Fruit fly (Drosophila melanogaster): ENCODE results near the gene Mettl3.
A peak's percentile ranks its signal among the peaks of the same experiment; 100 is the strongest.

Mettl3 gene

DNA sequence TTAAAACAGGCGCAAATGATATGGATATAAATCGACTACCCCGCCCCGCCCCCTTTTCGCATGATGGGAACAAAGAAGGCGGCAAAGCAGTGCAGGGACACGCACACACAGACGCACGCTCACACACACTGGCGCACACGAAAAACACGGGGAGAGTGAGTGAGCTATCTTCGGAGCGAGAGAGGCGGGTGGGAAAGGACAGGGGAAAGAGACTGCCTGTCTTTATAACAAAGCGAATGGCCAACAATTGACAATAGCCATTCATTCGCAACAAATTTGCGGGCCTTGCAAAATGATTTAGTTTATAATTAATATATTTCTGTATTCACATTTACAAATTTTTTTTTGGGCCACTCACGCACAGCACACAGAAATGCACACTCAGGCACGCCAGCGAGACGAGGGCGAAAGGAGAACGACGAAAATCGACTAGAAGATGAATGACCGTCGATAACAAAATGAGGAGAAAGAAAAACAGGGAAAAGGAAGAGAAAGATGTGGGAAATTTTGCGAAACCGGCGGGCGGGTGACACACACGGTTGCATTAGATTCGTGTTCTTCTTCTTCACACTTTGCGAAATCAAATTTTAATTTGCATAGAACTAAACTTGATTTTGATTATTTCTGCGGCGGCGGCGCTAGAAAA, 14.7 kb downstream of the Mettl3 start (continued):
- peak; percentile 27 for TF ChIP-seq CG3065 (GFP tag; optimal IDR thresholded peaks at IDR 0.05)
- 0 out of 2 replicates have a peak, but pooled peaks have one; percentile 15 for TF ChIP-seq Drgx (GFP tag; IDR thresholded peaks at IDR 0.05)
- TF ChIP-seq psq (GFP tag; optimal IDR thresholded peaks at IDR 0.05), result peak; percentile 90
- no peak for TF ChIP-seq CG33213 (GFP tag; optimal IDR thresholded peaks at IDR 0.05)
- TF ChIP-seq CG7357 (GFP tag; IDR thresholded peaks at IDR 0.05), result no peak
- 0 out of 3 replicates have a peak, but pooled peaks have one; percentile 18 for TF ChIP-seq z (GFP tag; IDR thresholded peaks at IDR 0.05)
- peak; percentile 71 for TF ChIP-seq sens (GFP tag)
- TF ChIP-seq CG10543 (GFP tag; optimal IDR thresholded peaks at IDR 0.05), result peak; percentile 24
- TF ChIP-seq CG9609 (GFP tag; optimal IDR thresholded peaks at IDR 0.05), result no peak
- peak; percentile 20 for TF ChIP-seq CG12155 (GFP tag; optimal IDR thresholded peaks at IDR 0.05)
- peak; percentile 25 for TF ChIP-seq CG18599 (GFP tag; optimal IDR thresholded peaks at IDR 0.05)
- TF ChIP-seq CG4617 (GFP tag; optimal IDR thresholded peaks at IDR 0.05; ENCODE audit: borderline replicate concordance), result peak; percentile 14
- 0 out of 4 replicates have a peak, but pooled peaks have one; percentile 26 for TF ChIP-seq Dll (GFP tag; IDR thresholded peaks at IDR 0.05; ENCODE audit: partially characterized antibody)
- TF ChIP-seq CG11085 (GFP tag; IDR thresholded peaks at IDR 0.05), result no peak
- TF ChIP-seq CG10462 (GFP tag; optimal IDR thresholded peaks at IDR 0.05), result no peak
- no peak for TF ChIP-seq Blimp-1 (GFP tag; optimal IDR thresholded peaks at IDR 0.05)
- no peak for TF ChIP-seq Dp (GFP tag; optimal IDR thresholded peaks at IDR 0.05)
- TF ChIP-seq Doc2 (GFP tag; IDR thresholded peaks at IDR 0.05), result no peak
- no peak for TF ChIP-seq crc (GFP tag; optimal IDR thresholded peaks at IDR 0.05)
- no peak for TF ChIP-seq CG12104 (GFP tag; optimal IDR thresholded peaks at IDR 0.05)
- no peak for TF ChIP-seq inv (GFP tag; IDR thresholded peaks at IDR 0.05; ENCODE audit: partially characterized antibody)
- TF ChIP-seq NK7.1 (GFP tag; optimal IDR thresholded peaks at IDR 0.05), result no peak
- TF ChIP-seq CG2116 (GFP tag; optimal IDR thresholded peaks at IDR 0.05), result peak; percentile 87
- no peak for TF ChIP-seq zfh2 (GFP tag; optimal IDR thresholded peaks at IDR 0.05)
- no peak for TF ChIP-seq CG17829 (tag; optimal IDR thresholded peaks at IDR 0.05)
- TF ChIP-seq pfk (GFP tag; optimal IDR thresholded peaks at IDR 0.05), result no peak
- no peak for TF ChIP-seq onecut (GFP tag; IDR thresholded peaks at IDR 0.05)
- TF ChIP-seq CG9727 (GFP tag; optimal IDR thresholded peaks at IDR 0.05), result no peak
- no peak for TF ChIP-seq Xrp1 (GFP tag; IDR thresholded peaks at IDR 0.05)
- TF ChIP-seq Mrtf (GFP tag; IDR thresholded peaks at IDR 0.05), result no peak
- no peak for TF ChIP-seq lola (GFP tag; optimal IDR thresholded peaks at IDR 0.05)
- TF ChIP-seq CG31441 (GFP tag; IDR thresholded peaks at IDR 0.05), result no peak
- TF ChIP-seq chinmo (GFP tag; IDR thresholded peaks at IDR 0.05; ENCODE audit: partially characterized antibody), result 0 out of 4 replicates have a peak, but pooled peaks have one; percentile 26
- TF ChIP-seq vnd (GFP tag; IDR thresholded peaks at IDR 0.05; ENCODE audit: partially characterized antibody), result no peak
- no peak for TF ChIP-seq Sry-δ (GFP tag; optimal IDR thresholded peaks at IDR 0.05)
- no peak for TF ChIP-seq CG3847 (GFP tag; IDR thresholded peaks at IDR 0.05)
- TF ChIP-seq CG3407 (GFP tag; optimal IDR thresholded peaks at IDR 0.05), result no peak
- TF ChIP-seq Doc3 (GFP tag; IDR thresholded peaks at IDR 0.05; ENCODE audit: partially characterized antibody), result 0 out of 3 replicates have a peak, but pooled peaks have one; percentile 25
- TF ChIP-seq nom (GFP tag; optimal IDR thresholded peaks at IDR 0.05), result peak; percentile 43
- no peak for TF ChIP-seq CG8290 (GFP tag; optimal IDR thresholded peaks at IDR 0.05)
- TF ChIP-seq CG8290 (tag; optimal IDR thresholded peaks at IDR 0.05), result peak in 1 of 2 experiments; percentile 18
- TF ChIP-seq wor (GFP tag; IDR thresholded peaks at IDR 0.05), result no peak
- TF ChIP-seq Sox100B (GFP tag; optimal IDR thresholded peaks at IDR 0.05), result no peak
- peak; percentile 65 for TF ChIP-seq ftz-f1 (GFP tag; optimal IDR thresholded peaks at IDR 0.05)
- TF ChIP-seq CG6254 (GFP tag; optimal IDR thresholded peaks at IDR 0.05), result no peak
- TF ChIP-seq Trl (optimal IDR thresholded peaks at IDR 0.05), result peak; percentile 58 to 68
- TF ChIP-seq Trl (GFP tag; optimal IDR thresholded peaks at IDR 0.05), result no peak
- TF ChIP-seq unpg (GFP tag; optimal IDR thresholded peaks at IDR 0.05), result no peak
- TF ChIP-seq CG12391 (tag; optimal IDR thresholded peaks at IDR 0.05), result peak; percentile 21
- peak; percentile 79 for TF ChIP-seq cg (GFP tag; optimal IDR thresholded peaks at IDR 0.05)

Data from whole organism, embryonic.